Fruit fly (Drosophila melanogaster): ENCODE measurements around the gene CG34150.

The CG34150 gene

DNA sequence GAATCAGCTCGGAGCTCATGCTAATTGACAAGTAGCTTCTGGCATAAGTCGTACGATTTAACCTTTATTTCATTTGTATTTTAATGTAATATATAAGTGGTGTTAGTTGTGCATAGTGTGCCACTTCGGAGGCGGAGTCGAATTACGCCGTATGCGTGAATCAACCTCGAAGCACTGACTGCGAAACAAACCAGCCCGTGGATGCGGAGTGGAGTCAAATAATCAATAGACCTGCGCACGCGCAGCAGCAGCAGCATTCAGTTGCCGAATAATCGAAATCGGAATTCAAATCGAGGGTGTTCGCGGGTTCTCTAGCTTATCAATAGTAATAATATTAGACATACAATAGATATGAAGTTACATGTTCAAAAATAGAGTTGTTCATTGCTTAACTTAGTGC lies 14.2 kb downstream of the CG34150 start, which contains the start of gene RabX4:
Gene RabX4, minus strand, starts transcription at position 176 of the 400 bp plus-strand sequence.
- no peak for TF ChIP-seq foxo (GFP tag; optimal IDR thresholded peaks at IDR 0.05)
- TF ChIP-seq OdsH (GFP tag; optimal IDR thresholded peaks at IDR 0.05): no peak
- no peak for TF ChIP-seq sage (GFP tag; optimal IDR thresholded peaks at IDR 0.05)
- no peak for TF ChIP-seq Mio (GFP tag; optimal IDR thresholded peaks at IDR 0.05)
- TF ChIP-seq Abd-B (GFP tag; optimal IDR thresholded peaks at IDR 0.05): no peak
- no peak for TF ChIP-seq Jra (GFP tag; optimal IDR thresholded peaks at IDR 0.05)
- TF ChIP-seq fru (GFP tag; optimal IDR thresholded peaks at IDR 0.05): no peak
- no peak for TF ChIP-seq pan (optimal IDR thresholded peaks at IDR 0.05)
- no peak for TF ChIP-seq Rel (GFP tag; optimal IDR thresholded peaks at IDR 0.05)
- no peak for TF ChIP-seq Rel (tag; optimal IDR thresholded peaks at IDR 0.05)
- no peak for TF ChIP-seq CG32264 (GFP tag; optimal IDR thresholded peaks at IDR 0.05)

DNA sequence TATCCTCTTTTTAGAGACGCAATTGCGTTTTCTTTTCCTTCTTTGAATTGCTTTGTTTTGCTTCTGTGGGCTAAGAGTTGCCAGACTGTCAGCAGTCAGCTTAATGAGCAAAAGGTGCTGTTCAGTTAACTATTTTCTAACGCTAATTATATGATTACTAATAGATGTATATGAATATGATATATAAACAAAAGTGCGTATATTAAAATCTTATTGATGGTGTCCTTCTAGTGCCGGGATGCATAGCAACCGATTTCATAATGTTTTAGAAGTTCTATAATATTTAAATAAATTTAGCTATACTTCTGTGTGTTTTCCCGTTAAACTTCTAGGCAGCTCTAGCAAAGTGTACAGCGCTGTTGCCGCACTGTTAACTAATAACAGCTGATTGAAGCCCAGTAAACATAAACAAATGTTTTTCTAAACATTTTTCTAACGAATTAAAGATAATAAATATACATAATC lies 15.9 kb downstream of the CG34150 start, which contains the start of the genes Kaz and CG43273:
Gene Kaz, minus strand, starts transcription at position 73 of the 465 bp plus-strand sequence.
Gene CG43273, plus strand, starts transcription at position 415 of the 465 bp plus-strand sequence.
- TF ChIP-seq CG32264 (GFP tag; optimal IDR thresholded peaks at IDR 0.05) (no peak), sage (GFP tag; optimal IDR thresholded peaks at IDR 0.05) (peak; percentile 68), N (GFP tag; optimal IDR thresholded peaks at IDR 0.05) (no peak), GATAd (GFP tag; optimal IDR thresholded peaks at IDR 0.05) (no peak), Mio (GFP tag; optimal IDR thresholded peaks at IDR 0.05) (no peak), dsf (GFP tag; optimal IDR thresholded peaks at IDR 0.05; ENCODE audit: borderline replicate concordance) (no peak), Vsx2 (GFP tag; optimal IDR thresholded peaks at IDR 0.05; ENCODE audit: partially characterized antibody) (no peak), br (GFP tag; optimal IDR thresholded peaks at IDR 0.05) (no peak), Hnf4 (GFP tag; optimal IDR thresholded peaks at IDR 0.05) (no peak), CrebA (GFP tag; optimal IDR thresholded peaks at IDR 0.05; ENCODE audit: borderline replicate concordance) (no peak), OdsH (GFP tag; optimal IDR thresholded peaks at IDR 0.05) (peak; percentile 49), sv (GFP tag; optimal IDR thresholded peaks at IDR 0.05) (peak; percentile 15), jim (GFP tag; optimal IDR thresholded peaks at IDR 0.05) (no peak), woc (GFP tag; optimal IDR thresholded peaks at IDR 0.05) (peak; percentile 78), lola (GFP tag; optimal IDR thresholded peaks at IDR 0.05) (no peak), Dif (GFP tag; optimal IDR thresholded peaks at IDR 0.05; ENCODE audit: partially characterized antibody) (no peak), usp (GFP tag; optimal IDR thresholded peaks at IDR 0.05) (no peak), Jra (GFP tag; optimal IDR thresholded peaks at IDR 0.05) (no peak), rgr (GFP tag; optimal IDR thresholded peaks at IDR 0.05) (no peak), Hr83 (GFP tag; optimal IDR thresholded peaks at IDR 0.05; ENCODE audit: poor library complexity, severe bottlenecking) (no peak), Hr78 (GFP tag; optimal IDR thresholded peaks at IDR 0.05) (no peak), Sp1 (GFP tag; optimal IDR thresholded peaks at IDR 0.05) (no peak), CG9705 (GFP tag; optimal IDR thresholded peaks at IDR 0.05) (peak; percentile 64), Rel (GFP tag; optimal IDR thresholded peaks at IDR 0.05) (no peak), Rel (tag; optimal IDR thresholded peaks at IDR 0.05) (no peak), brk (GFP tag; optimal IDR thresholded peaks at IDR 0.05) (no peak), Abd-B (GFP tag; optimal IDR thresholded peaks at IDR 0.05) (no peak), HLH106 (tag; optimal IDR thresholded peaks at IDR 0.05) (peak; percentile 81), dmrt93B (GFP tag; optimal IDR thresholded peaks at IDR 0.05) (no peak), dl (GFP tag; optimal IDR thresholded peaks at IDR 0.05; ENCODE audit: insufficient read depth in 1 of 2, partially characterized antibody in 2 of 2) (no peak), ey (GFP tag; optimal IDR thresholded peaks at IDR 0.05) (peak; percentile 42), fru (GFP tag; optimal IDR thresholded peaks at IDR 0.05) (no peak), Myc (optimal IDR thresholded peaks at IDR 0.05) (peak; percentile 99), h (GFP tag; optimal IDR thresholded peaks at IDR 0.05) (no peak), psq (GFP tag; optimal IDR thresholded peaks at IDR 0.05) (peak; percentile 75), Dfd (GFP tag; optimal IDR thresholded peaks at IDR 0.05) (no peak), pan (optimal IDR thresholded peaks at IDR 0.05) (no peak), foxo (GFP tag; optimal IDR thresholded peaks at IDR 0.05) (peak in 1 of 2 experiments; percentile 68), tai (GFP tag; optimal IDR thresholded peaks at IDR 0.05) (no peak)
